Worm (Caenorhabditis elegans): ENCODE results near the gene C52E4.7.

DNA sequence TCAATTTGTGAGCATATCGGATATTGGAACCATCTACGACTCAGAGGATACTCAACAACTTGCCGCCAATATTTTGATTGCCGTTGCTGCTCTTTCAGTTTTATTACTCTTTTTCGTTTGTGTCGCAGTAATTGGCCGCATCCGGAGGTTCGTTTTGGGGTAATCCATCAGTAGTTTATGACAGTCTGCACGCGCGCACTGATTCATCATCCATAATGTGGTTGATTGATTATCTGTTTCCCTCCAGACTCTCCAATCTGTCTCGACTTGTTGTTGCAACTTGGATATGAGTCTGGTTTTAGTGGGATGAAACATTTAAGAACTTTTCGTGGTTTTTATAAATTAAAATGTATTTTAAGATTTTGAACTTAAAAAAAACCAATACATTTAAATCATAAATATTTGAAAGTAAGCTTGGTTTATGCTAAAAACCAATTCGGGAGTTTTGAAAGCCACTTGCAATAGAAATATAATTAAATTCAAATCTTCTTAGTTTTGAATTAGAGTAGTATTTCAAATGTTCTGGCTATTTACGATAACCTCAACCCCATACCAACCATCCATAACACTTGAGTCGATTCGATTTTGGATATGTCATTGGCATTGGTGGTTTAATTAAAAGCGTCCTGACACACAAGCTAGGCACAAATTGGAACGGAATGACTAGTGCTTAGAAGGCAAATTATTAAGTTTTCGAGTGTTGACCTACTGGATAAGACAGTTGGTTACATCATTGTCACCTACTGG is 33.8 kb upstream of the C52E4.7 start:
- no peak for TF ChIP-seq pax-1 (tag; optimal IDR thresholded peaks at IDR 0.05)
- no peak for TF ChIP-seq che-1 (tag; optimal IDR thresholded peaks at IDR 0.05)
- TF ChIP-seq rnt-1 (tag; optimal IDR thresholded peaks at IDR 0.05) = no peak
- TF ChIP-seq ama-1 (optimal IDR thresholded peaks at IDR 0.05) = no peak
- TF ChIP-seq hlh-8 (tag; optimal IDR thresholded peaks at IDR 0.05) = no peak
- no peak for TF ChIP-seq sox-4 (tag; optimal IDR thresholded peaks at IDR 0.05)
- no peak for TF ChIP-seq hlh-13 (GFP tag; optimal IDR thresholded peaks at IDR 0.05)
- TF ChIP-seq ceh-18 (tag; optimal IDR thresholded peaks at IDR 0.05) = no peak
- no peak for TF ChIP-seq ceh-34 (tag; optimal IDR thresholded peaks at IDR 0.05)
